Worm (Caenorhabditis elegans): ENCODE results near the gene hal-2.

DNA sequence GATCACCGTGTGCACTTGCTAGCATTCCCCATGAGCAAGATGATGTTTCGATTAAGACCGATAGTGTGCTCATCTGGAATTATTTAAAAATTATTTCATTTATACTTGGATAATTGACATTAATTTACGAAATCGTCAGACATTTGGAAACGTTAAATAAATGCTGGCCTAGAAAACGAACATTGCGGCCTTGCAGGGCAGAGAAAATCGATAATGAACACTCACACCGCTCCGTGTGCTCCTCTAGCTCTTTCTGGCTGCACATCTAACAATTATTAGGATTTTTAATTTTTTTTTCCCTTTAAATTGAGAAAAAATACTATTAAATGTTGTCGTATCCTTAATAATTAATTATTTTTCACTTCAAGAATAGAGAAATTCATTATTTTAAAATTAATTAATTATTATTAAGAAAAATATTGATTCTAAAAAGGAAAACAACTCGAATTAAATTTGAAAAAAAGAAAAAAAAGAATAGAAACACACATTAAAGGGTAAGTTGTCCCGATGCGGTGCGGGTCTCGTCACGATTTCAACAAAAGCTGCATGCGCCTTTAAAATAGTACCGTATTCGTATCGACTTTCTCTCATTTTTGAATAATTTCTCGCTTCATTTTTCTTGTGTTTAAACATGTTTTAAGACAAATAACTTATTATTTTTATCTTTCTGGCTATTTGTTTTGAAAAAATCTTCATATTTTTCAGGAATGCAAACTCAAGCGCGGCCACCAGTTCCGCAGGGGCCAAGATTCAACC lies 31.5 kb upstream of the hal-2 start, which contains the start of the genes gtf-2H3 and ham-3:
- TF ChIP-seq unc-86 (tag; optimal IDR thresholded peaks at IDR 0.05) = no peak
- no peak for TF ChIP-seq K02D7.2 (tag; optimal IDR thresholded peaks at IDR 0.05)
- TF ChIP-seq ztf-16 (tag; optimal IDR thresholded peaks at IDR 0.05) = no peak
- TF ChIP-seq fkh-10 (GFP tag; optimal IDR thresholded peaks at IDR 0.05) = no peak
- no peak for TF ChIP-seq pqm-1 (tag; optimal IDR thresholded peaks at IDR 0.05)
- no peak for TF ChIP-seq nhr-11 (tag; optimal IDR thresholded peaks at IDR 0.05)
